Worm (Caenorhabditis elegans): Measurements from ENCODE around the gene wht-8.

ce11 chrIII:11231969-11232368 lies 13.4 kb downstream of the wht-8 start, which contains the start of gene elo-8:
- TF ChIP-seq hlh-12 (tag; optimal IDR thresholded peaks at IDR 0.05) (no peak), ceh-58 (GFP tag; IDR thresholded peaks at IDR 0.05) (no peak), dox-1 (GFP tag; IDR thresholded peaks at IDR 0.05) (no peak), cebp-2 (GFP tag; IDR thresholded peaks at IDR 0.05) (no peak), unc-62 (GFP tag; optimal IDR thresholded peaks at IDR 0.05) (no peak), nhr-27 (tag; optimal IDR thresholded peaks at IDR 0.05) (no peak), pha-4 (tag; optimal IDR thresholded peaks at IDR 0.05) (no peak), snpc-4 (GFP tag; optimal IDR thresholded peaks at IDR 0.05) (no peak), snpc-4 (tag; optimal IDR thresholded peaks at IDR 0.05) (no peak), attf-3 (GFP tag; conservative IDR thresholded peaks at IDR 0.05) (no peak), F49E8.2 (tag; optimal IDR thresholded peaks at IDR 0.05; ENCODE audit: insufficient read depth) (no peak), madf-3 (GFP tag; IDR thresholded peaks at IDR 0.05) (no peak)

Measured in whole organism, young adult.